Worm (Caenorhabditis elegans) whole organism, L2 larva: Measurements from ENCODE around the gene D1005.10.

Experiments used
- ama-1 ChIP-seq: fragments of 150-350 bp; optimal IDR thresholded peaks from 2 replicates; lab custom pipeline; 2018; ENCODE audit warnings: inconsistent platforms
- blmp-1 ChIP-seq: sonication (generic microtip); optimal IDR thresholded peaks from 2 replicates; lab custom pipeline; 2017; ENCODE audit warnings: missing genetic modification characterization, mild to moderate bottlenecking, missing compliant biosample characterization, antibody characterized with exemption, moderate library complexity; ENCODE audit not compliant: insufficient read depth
- ceh-82 ChIP-seq: fragments of 150-350 bp; optimal IDR thresholded peaks from 2 replicates; lab custom pipeline; 2014; ENCODE audit warnings: missing biosample characterization, missing genetic modification characterization
- lsy-2 ChIP-seq, 2 experiments: fragments of 150-350 bp in 1 of 2; sonication (generic microtip) in 1 of 2; optimal IDR thresholded peaks; 2 replicates each; lab custom pipeline; 2014 to 2017; ENCODE audit warnings: missing biosample characterization in 2 of 2, missing genetic modification characterization in 2 of 2
- mab-5 ChIP-seq: fragments of 150-350 bp; optimal IDR thresholded peaks from 2 replicates; lab custom pipeline; 2014; ENCODE audit warnings: missing biosample characterization, missing genetic modification characterization
- nhr-10 ChIP-seq: sonication (generic microtip); optimal IDR thresholded peaks from 2 replicates; lab custom pipeline; 2017; ENCODE audit warnings: missing biosample characterization, missing genetic modification characterization
- nhr-25 ChIP-seq: fragments of 150-350 bp; sonication (generic microtip); optimal IDR thresholded peaks from 3 replicates; lab custom pipeline; 2014; ENCODE audit warnings: missing biosample characterization, missing genetic modification characterization
- skn-1 ChIP-seq: sonication (generic microtip); optimal IDR thresholded peaks from 2 replicates; lab custom pipeline; 2017; ENCODE audit warnings: missing biosample characterization, missing genetic modification characterization
- snpc-4 ChIP-seq: fragments of 150-350 bp; optimal IDR thresholded peaks from 2 replicates; lab custom pipeline; 2014; ENCODE audit warnings: missing biosample characterization, missing genetic modification characterization

ce11 chrX:1522068-1522467, 36.1 kb upstream of the D1005.10 start:
- TF ChIP-seq skn-1, result no peak
- no peak for TF ChIP-seq ceh-82
- TF ChIP-seq mab-5 (tag; lab: Kevin White, UChicago), result no peak
- TF ChIP-seq lsy-2 (tag; optimal IDR thresholded peaks at IDR 0.05; lab: Kevin White, UChicago), result peak in 1 of 2 experiments; percentile 54
- no peak for TF ChIP-seq nhr-25
- no peak for TF ChIP-seq ama-1 (lab: Kevin White, UChicago)
- no peak for TF ChIP-seq blmp-1 (tag; lab: Kevin White, UChicago)
- no peak for TF ChIP-seq nhr-10 (tag; lab: Kevin White, UChicago)
- TF ChIP-seq snpc-4, result no peak
